Fruit fly (Drosophila melanogaster): Measurements from ENCODE around the gene PH4alphaSG1.

PH4alphaSG1 gene

DNA sequence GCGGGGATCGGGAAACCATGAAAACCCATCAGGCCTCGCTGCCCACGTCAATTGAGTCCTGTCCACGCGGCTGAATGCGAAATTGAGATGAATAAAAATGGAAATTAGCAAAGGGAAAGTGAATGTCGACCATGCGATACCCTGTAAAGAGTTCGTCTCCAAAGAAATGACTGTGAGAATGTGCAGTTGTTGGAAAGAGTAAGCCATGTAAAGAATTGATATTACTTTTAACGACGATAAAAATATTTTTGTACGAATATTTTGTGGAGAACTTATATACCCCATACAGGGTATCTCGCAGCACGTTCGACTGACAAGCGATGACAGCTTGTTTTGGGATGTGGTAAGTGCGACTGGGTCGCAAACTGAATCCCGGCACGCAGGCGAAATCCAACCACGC, 4.3 kb downstream of the PH4alphaSG1 start (continued):
- TF ChIP-seq Usf (GFP tag; optimal IDR thresholded peaks at IDR 0.05), result no peak
- TF ChIP-seq CG5953 (GFP tag; IDR thresholded peaks at IDR 0.05), result no peak
- no peak for TF ChIP-seq ap (GFP tag; IDR thresholded peaks at IDR 0.05)
- peak; percentile 39 for TF ChIP-seq bab2 (GFP tag; optimal IDR thresholded peaks at IDR 0.05)
- TF ChIP-seq CG17568 (GFP tag; optimal IDR thresholded peaks at IDR 0.05), result no peak
- TF ChIP-seq CG16779 (GFP tag; IDR thresholded peaks at IDR 0.05), result no peak
- no peak for TF ChIP-seq CG12219 (GFP tag; optimal IDR thresholded peaks at IDR 0.05)
- no peak; the same call in 1 of the 2 replicates for TF ChIP-seq HLH3B (GFP tag; IDR thresholded peaks at IDR 0.05)
- TF ChIP-seq CG7839 (tag; optimal IDR thresholded peaks at IDR 0.05), result no peak
- peak; percentile 65 for TF ChIP-seq D19B (GFP tag; optimal IDR thresholded peaks at IDR 0.05)
- TF ChIP-seq CG15269 (tag; optimal IDR thresholded peaks at IDR 0.05), result no peak
- no peak for TF ChIP-seq Jarid2 (GFP tag; optimal IDR thresholded peaks at IDR 0.05)
- TF ChIP-seq Oaz (GFP tag; IDR thresholded peaks at IDR 0.05), result no peak
- TF ChIP-seq CG5245 (GFP tag; optimal IDR thresholded peaks at IDR 0.05), result peak; percentile 6
- peak; percentile 45 for TF ChIP-seq Rfx (GFP tag; IDR thresholded peaks at IDR 0.05)
- TF ChIP-seq MBD-R2 (GFP tag; IDR thresholded peaks at IDR 0.05), result no peak
- no peak for TF ChIP-seq Sox100B (GFP tag; optimal IDR thresholded peaks at IDR 0.05)
- TF ChIP-seq CG6765 (GFP tag; optimal IDR thresholded peaks at IDR 0.05), result no peak
- no peak for TF ChIP-seq prd (optimal IDR thresholded peaks at IDR 0.05)
- peak; percentile 84 for TF ChIP-seq prd (GFP tag; IDR thresholded peaks at IDR 0.05)
- TF ChIP-seq CG17802 (tag; optimal IDR thresholded peaks at IDR 0.05), result no peak
- no peak for TF ChIP-seq Trl (optimal IDR thresholded peaks at IDR 0.05)
- peak; percentile 26 for TF ChIP-seq Trl (GFP tag; optimal IDR thresholded peaks at IDR 0.05)
- TF ChIP-seq tgo (GFP tag; IDR thresholded peaks at IDR 0.05), result peak; percentile 36; the same call in 1 of the 3 replicates
- no peak for TF ChIP-seq CG9932 (GFP tag; IDR thresholded peaks at IDR 0.05)
- TF ChIP-seq CG4730 (GFP tag; IDR thresholded peaks at IDR 0.05), result no peak
- no peak for TF ChIP-seq NfI (GFP tag; optimal IDR thresholded peaks at IDR 0.05)
- TF ChIP-seq Elba2 (GFP tag; optimal IDR thresholded peaks at IDR 0.05), result no peak
- peak; percentile 58 for TF ChIP-seq CG32772 (GFP tag; IDR thresholded peaks at IDR 0.05)
- TF ChIP-seq Nf-YA (GFP tag; IDR thresholded peaks at IDR 0.05), result no peak
- TF ChIP-seq sens-2 (GFP tag; IDR thresholded peaks at IDR 0.05), result no peak
- TF ChIP-seq CG4854 (GFP tag; optimal IDR thresholded peaks at IDR 0.05), result no peak
- TF ChIP-seq CG6791 (GFP tag; IDR thresholded peaks at IDR 0.05; ENCODE audit: partially characterized antibody), result no peak
- no peak for TF ChIP-seq slp2 (GFP tag; optimal IDR thresholded peaks at IDR 0.05)
- peak; percentile 71 for TF ChIP-seq zfh1 (GFP tag; IDR thresholded peaks at IDR 0.05)
- no peak for TF ChIP-seq sc (optimal IDR thresholded peaks at IDR 0.05)
- no peak for TF ChIP-seq sc (GFP tag; optimal IDR thresholded peaks at IDR 0.05)
- TF ChIP-seq CG8290 (GFP tag; optimal IDR thresholded peaks at IDR 0.05), result no peak
- TF ChIP-seq CG8290 (tag; optimal IDR thresholded peaks at IDR 0.05), result no peak
- TF ChIP-seq CG7372 (GFP tag; IDR thresholded peaks at IDR 0.05), result no peak
- no peak for TF ChIP-seq Dp (GFP tag; optimal IDR thresholded peaks at IDR 0.05)
- no peak for TF ChIP-seq dati (GFP tag; IDR thresholded peaks at IDR 0.05)
- no peak for TF ChIP-seq CG9437 (GFP tag; optimal IDR thresholded peaks at IDR 0.05)
- TF ChIP-seq pum (GFP tag; optimal IDR thresholded peaks at IDR 0.05), result no peak
- no peak for TF ChIP-seq Dref (GFP tag; IDR thresholded peaks at IDR 0.05)
- TF ChIP-seq oc (tag; optimal IDR thresholded peaks at IDR 0.05), result no peak
- no peak for TF ChIP-seq Kr (GFP tag; optimal IDR thresholded peaks at IDR 0.05)
- no peak for TF ChIP-seq CG7357 (GFP tag; IDR thresholded peaks at IDR 0.05)
- no peak for TF ChIP-seq Awh (GFP tag; IDR thresholded peaks at IDR 0.05)
- peak; percentile 15 for TF ChIP-seq Chrac-16 (GFP tag; optimal IDR thresholded peaks at IDR 0.05)
- peak; percentile 16 for TF ChIP-seq CG12236 (GFP tag; optimal IDR thresholded peaks at IDR 0.05)
- no peak for TF ChIP-seq org-1 (GFP tag; optimal IDR thresholded peaks at IDR 0.05)
- no peak for TF ChIP-seq CG3163 (GFP tag; optimal IDR thresholded peaks at IDR 0.05)
- TF ChIP-seq CG1233 (GFP tag; optimal IDR thresholded peaks at IDR 0.05), result no peak
- TF ChIP-seq Sry-δ (GFP tag; optimal IDR thresholded peaks at IDR 0.05), result no peak
